Worm (Caenorhabditis elegans): Measurements from ENCODE around the gene fbxa-5.

- TF ChIP-seq alr-1 (tag; optimal IDR thresholded peaks at IDR 0.05) (no peak), gmeb-1 (tag; optimal IDR thresholded peaks at IDR 0.05) (no peak), elt-3 (tag; optimal IDR thresholded peaks at IDR 0.05) (no peak), lsy-2 (tag; optimal IDR thresholded peaks at IDR 0.05) (no peak), blmp-1 (tag; optimal IDR thresholded peaks at IDR 0.05; ENCODE audit: insufficient read depth) (no peak), nhr-23 (tag; optimal IDR thresholded peaks at IDR 0.05) (no peak), egl-27 (tag; optimal IDR thresholded peaks at IDR 0.05) (no peak), ama-1 (optimal IDR thresholded peaks at IDR 0.05) (no peak), zag-1 (tag; optimal IDR thresholded peaks at IDR 0.05) (no peak), lin-13 (GFP tag; optimal IDR thresholded peaks at IDR 0.05) (no peak), nhr-25 (tag; optimal IDR thresholded peaks at IDR 0.05) (no peak), skn-1 (tag; optimal IDR thresholded peaks at IDR 0.05) (no peak), nhr-129 (tag; optimal IDR thresholded peaks at IDR 0.05) (no peak)
Observed at ce11 chrIII:1289139-1289538, 51.0 kb downstream of the fbxa-5 start.

All from whole organism, L2 larva.